Worm (Caenorhabditis elegans): ENCODE data around the gene lips-13.

DNA sequence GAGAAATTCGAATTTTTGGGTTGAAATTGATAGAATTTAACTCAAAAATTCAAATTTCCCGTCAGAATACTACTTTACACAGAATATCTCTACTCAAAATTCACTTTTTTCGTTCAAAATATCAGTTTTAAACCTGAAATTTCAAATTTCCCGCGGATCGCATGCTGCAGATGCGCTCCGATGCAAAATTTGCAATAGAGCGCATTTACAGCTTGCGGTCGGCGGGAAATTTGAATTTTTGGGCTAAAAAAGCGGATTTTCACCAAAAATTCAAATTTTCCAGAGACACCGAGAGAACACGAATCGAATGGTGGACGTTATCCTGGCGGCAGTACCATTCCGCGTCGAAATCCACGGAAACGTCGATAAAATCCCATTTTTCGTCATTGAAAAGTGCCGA lies 6.9 kb upstream of the lips-13 start:
- TF ChIP-seq ces-1 (GFP tag; optimal IDR thresholded peaks at IDR 0.05) (no peak), sptf-1 (tag; optimal IDR thresholded peaks at IDR 0.05) (no peak), lin-13 (tag; optimal IDR thresholded peaks at IDR 0.05) (no peak), snpc-4 (tag; optimal IDR thresholded peaks at IDR 0.05) (no peak), unc-39 (tag; optimal IDR thresholded peaks at IDR 0.05) (no peak), lsy-2 (tag; optimal IDR thresholded peaks at IDR 0.05) (no peak), unc-62 (GFP tag; optimal IDR thresholded peaks at IDR 0.05) (no peak)

All from whole organism, mixed stage, embryonic.